Fruit fly (Drosophila melanogaster) whole organism, embryonic: ENCODE data around the gene Reg-2.

Experiments used
- CG1024 ChIP-seq: fragments of 200-800 bp; sonication (Bioruptor generic); IDR thresholded peaks from 2 replicates; pipeline ENCODE4 v1.3.6; 2022; ENCODE audit warnings: missing biosample characterization, missing genetic modification characterization
- CG11456 ChIP-seq: fragments of 200-800 bp; sonication (Bioruptor generic); IDR thresholded peaks from 3 replicates; pipeline ENCODE4 v1.3.6; 2022; ENCODE audit warnings: missing biosample characterization, missing genetic modification characterization
- CG12219 ChIP-seq: fragments of 200-800 bp; sonication (Bioruptor generic); optimal IDR thresholded peaks from 3 replicates; lab custom pipeline; 2018; ENCODE audit warnings: missing biosample characterization, mild to moderate bottlenecking, missing genetic modification characterization
- CG12769 ChIP-seq: fragments of 200-800 bp; sonication (Bioruptor generic); optimal IDR thresholded peaks from 2 replicates; lab custom pipeline; 2019; ENCODE audit warnings: missing biosample characterization, mild to moderate bottlenecking, missing genetic modification characterization, moderate library complexity
- CG13287 ChIP-seq: fragments of 200-800 bp; sonication (Bioruptor generic); IDR thresholded peaks from 2 replicates; pipeline ENCODE4 v1.3.6; 2022; ENCODE audit warnings: missing biosample characterization, missing genetic modification characterization; ENCODE audit not compliant: partially characterized antibody
- CG15696 ChIP-seq: fragments of 200-800 bp; sonication (Bioruptor generic); optimal IDR thresholded peaks from 2 replicates; lab custom pipeline; 2019; ENCODE audit warnings: missing biosample characterization, mild to moderate bottlenecking, missing genetic modification characterization, moderate library complexity
- CG16813 ChIP-seq: fragments of 200-800 bp; sonication (Bioruptor generic); IDR thresholded peaks from 3 replicates; pipeline ENCODE4 v1.3.6; 2022; ENCODE audit warnings: missing biosample characterization, missing genetic modification characterization; ENCODE audit not compliant: partially characterized antibody
- CG17328 ChIP-seq: fragments of 200-800 bp; sonication (Bioruptor generic); IDR thresholded peaks from 2 replicates; pipeline ENCODE4 v1.3.6; 2022; ENCODE audit warnings: missing biosample characterization, missing genetic modification characterization
- CG17612 ChIP-seq: fragments of 200-800 bp; sonication (Bioruptor generic); IDR thresholded peaks from 2 replicates; pipeline ENCODE4 v1.3.6; 2022; ENCODE audit warnings: missing biosample characterization, missing genetic modification characterization
- CG18262 ChIP-seq: fragments of 200-800 bp; optimal IDR thresholded peaks from 3 replicates; lab custom pipeline; 2019; ENCODE audit warnings: missing biosample characterization, mild to moderate bottlenecking, missing genetic modification characterization, moderate library complexity
- CG2120 ChIP-seq: fragments of 200-800 bp; sonication (Bioruptor generic); optimal IDR thresholded peaks from 3 replicates; lab custom pipeline; 2016; ENCODE audit warnings: missing biosample characterization, missing genetic modification characterization
- CG34376 ChIP-seq: fragments of 200-800 bp; sonication (Bioruptor generic); optimal IDR thresholded peaks from 2 replicates; lab custom pipeline; 2018; ENCODE audit warnings: missing biosample characterization, mild to moderate bottlenecking, missing genetic modification characterization
- CG43689 ChIP-seq: fragments of 200-800 bp; sonication (Bioruptor generic); IDR thresholded peaks from 2 replicates; pipeline ENCODE4 v1.3.6; 2022; ENCODE audit warnings: missing biosample characterization, missing genetic modification characterization
- CG5245 ChIP-seq: fragments of 200-800 bp; sonication (Bioruptor generic); optimal IDR thresholded peaks from 3 replicates; lab custom pipeline; 2016; ENCODE audit warnings: missing biosample characterization, missing genetic modification characterization
- CG7987 ChIP-seq: fragments of 200-800 bp; sonication (Bioruptor generic); optimal IDR thresholded peaks from 2 replicates; lab custom pipeline; 2018; ENCODE audit warnings: missing biosample characterization, mild to moderate bottlenecking, missing genetic modification characterization, moderate library complexity
- Ets97D ChIP-seq: fragments of 200-800 bp; sonication (Bioruptor generic); optimal IDR thresholded peaks from 3 replicates; lab custom pipeline; 2016; ENCODE audit warnings: missing biosample characterization, missing genetic modification characterization
- H15 ChIP-seq: fragments of 200-800 bp; sonication (Bioruptor generic); IDR thresholded peaks from 3 replicates; pipeline ENCODE4 v1.3.6; 2022; ENCODE audit warnings: missing biosample characterization, missing genetic modification characterization
- NFAT ChIP-seq: fragments of 200-800 bp; sonication (Bioruptor generic); IDR thresholded peaks from 2 replicates; pipeline ENCODE4 v1.3.6; 2022; ENCODE audit warnings: missing biosample characterization, missing genetic modification characterization
- NK7.1 ChIP-seq: fragments of 200-800 bp; sonication (Bioruptor generic); optimal IDR thresholded peaks from 3 replicates; lab custom pipeline; 2016; ENCODE audit warnings: missing biosample characterization, missing genetic modification characterization
- Optix ChIP-seq: fragments of 200-800 bp; sonication (Bioruptor generic); IDR thresholded peaks from 3 replicates; pipeline ENCODE4 v1.3.6; 2022; ENCODE audit warnings: missing biosample characterization, missing genetic modification characterization
- Pdp1 ChIP-seq, 2 experiments: fragments of 200-800 bp; sonication (Bioruptor generic); optimal IDR thresholded peaks; 3 replicates each; lab custom pipeline; 2016; ENCODE audit warnings: missing biosample characterization in 2 of 2, missing genetic modification characterization in 2 of 2, mild to moderate bottlenecking in 1 of 2, moderate library complexity in 1 of 2
- Rx ChIP-seq: fragments of 200-800 bp; sonication (Bioruptor generic); IDR thresholded peaks from 2 replicates; pipeline ENCODE4 v1.3.6; 2022; ENCODE audit warnings: missing biosample characterization, missing genetic modification characterization
- al ChIP-seq: fragments of 200-800 bp; sonication (Bioruptor generic); IDR thresholded peaks from 2 replicates; pipeline ENCODE4 v1.3.6; 2022; ENCODE audit warnings: missing biosample characterization, missing genetic modification characterization
- caup ChIP-seq: fragments of 200-800 bp; sonication (Bioruptor generic); optimal IDR thresholded peaks from 3 replicates; lab custom pipeline; 2017; ENCODE audit warnings: missing biosample characterization, mild to moderate bottlenecking, missing genetic modification characterization, moderate library complexity; ENCODE audit not compliant: severe bottlenecking
- crol ChIP-seq: fragments of 200-800 bp; sonication (Bioruptor generic); IDR thresholded peaks from 2 replicates; pipeline ENCODE4 v1.3.6; 2022; ENCODE audit warnings: missing biosample characterization, missing genetic modification characterization
- disco-r ChIP-seq: fragments of 200-800 bp; sonication (Bioruptor generic); optimal IDR thresholded peaks from 2 replicates; lab custom pipeline; 2016; ENCODE audit warnings: missing biosample characterization, missing genetic modification characterization
- fd3F ChIP-seq: fragments of 200-800 bp; sonication (Bioruptor generic); optimal IDR thresholded peaks from 2 replicates; lab custom pipeline; 2018; ENCODE audit warnings: missing biosample characterization, mild to moderate bottlenecking, missing genetic modification characterization, moderate library complexity
- lbe ChIP-seq: fragments of 200-800 bp; sonication (Bioruptor generic); optimal IDR thresholded peaks from 2 replicates; lab custom pipeline; 2016; ENCODE audit warnings: missing biosample characterization, mild to moderate bottlenecking, missing genetic modification characterization
- lov ChIP-seq, 2 experiments: fragments of 200-800 bp in 1 of 2; fragments of >200 bp in 1 of 2; sonication (Bioruptor generic) in 1 of 2; IDR thresholded peaks in 1 of 2; optimal IDR thresholded peaks in 1 of 2; 2 replicates in 1 of 2; 3 replicates in 1 of 2; pipeline versions ENCODE4 v1.3.6 to Lab custom; 2017 to 2022; ENCODE audit warnings: missing biosample characterization in 1 of 2, missing genetic modification characterization in 1 of 2
- run ChIP-seq: fragments of 200-800 bp; sonication (Bioruptor generic); optimal IDR thresholded peaks from 3 replicates; lab custom pipeline; 2018; ENCODE audit warnings: missing biosample characterization, mild to moderate bottlenecking, missing genetic modification characterization
- sd ChIP-seq: fragments of 200-800 bp; sonication (Bioruptor generic); optimal IDR thresholded peaks from 3 replicates; lab custom pipeline; 2018; ENCODE audit warnings: missing biosample characterization, mild to moderate bottlenecking, missing genetic modification characterization, moderate library complexity
- sens ChIP-seq: fragments of 200-800 bp; sonication (Bioruptor generic); peaks from one replicate; lab custom pipeline; 2016; ENCODE audit warnings: missing biosample characterization, missing genetic modification characterization
- so ChIP-seq: fragments of 200-800 bp; sonication (Bioruptor generic); IDR thresholded peaks from 3 replicates; pipeline ENCODE4 v1.3.6; 2022; ENCODE audit warnings: missing biosample characterization, missing genetic modification characterization
- sr ChIP-seq: fragments of 200-800 bp; sonication (Bioruptor generic); IDR thresholded peaks from 3 replicates; pipeline ENCODE4 v1.3.6; 2022; ENCODE audit warnings: missing biosample characterization, missing genetic modification characterization
- stc ChIP-seq: fragments of 200-800 bp; sonication (Bioruptor generic); IDR thresholded peaks from 2 replicates; pipeline ENCODE4 v1.3.6; 2022; ENCODE audit warnings: missing biosample characterization, missing genetic modification characterization
- ttk ChIP-seq: fragments of 200-800 bp; sonication (Bioruptor generic); IDR thresholded peaks from 2 replicates; pipeline ENCODE4 v2.1.2; 2022; ENCODE audit warnings: missing biosample characterization, missing genetic modification characterization
- vnd ChIP-seq: fragments of 200-800 bp; sonication (Bioruptor generic); IDR thresholded peaks from 3 replicates; pipeline ENCODE4 v1.3.6; 2022; ENCODE audit warnings: missing biosample characterization, missing genetic modification characterization; ENCODE audit not compliant: partially characterized antibody

Gene Reg-2

DNA sequence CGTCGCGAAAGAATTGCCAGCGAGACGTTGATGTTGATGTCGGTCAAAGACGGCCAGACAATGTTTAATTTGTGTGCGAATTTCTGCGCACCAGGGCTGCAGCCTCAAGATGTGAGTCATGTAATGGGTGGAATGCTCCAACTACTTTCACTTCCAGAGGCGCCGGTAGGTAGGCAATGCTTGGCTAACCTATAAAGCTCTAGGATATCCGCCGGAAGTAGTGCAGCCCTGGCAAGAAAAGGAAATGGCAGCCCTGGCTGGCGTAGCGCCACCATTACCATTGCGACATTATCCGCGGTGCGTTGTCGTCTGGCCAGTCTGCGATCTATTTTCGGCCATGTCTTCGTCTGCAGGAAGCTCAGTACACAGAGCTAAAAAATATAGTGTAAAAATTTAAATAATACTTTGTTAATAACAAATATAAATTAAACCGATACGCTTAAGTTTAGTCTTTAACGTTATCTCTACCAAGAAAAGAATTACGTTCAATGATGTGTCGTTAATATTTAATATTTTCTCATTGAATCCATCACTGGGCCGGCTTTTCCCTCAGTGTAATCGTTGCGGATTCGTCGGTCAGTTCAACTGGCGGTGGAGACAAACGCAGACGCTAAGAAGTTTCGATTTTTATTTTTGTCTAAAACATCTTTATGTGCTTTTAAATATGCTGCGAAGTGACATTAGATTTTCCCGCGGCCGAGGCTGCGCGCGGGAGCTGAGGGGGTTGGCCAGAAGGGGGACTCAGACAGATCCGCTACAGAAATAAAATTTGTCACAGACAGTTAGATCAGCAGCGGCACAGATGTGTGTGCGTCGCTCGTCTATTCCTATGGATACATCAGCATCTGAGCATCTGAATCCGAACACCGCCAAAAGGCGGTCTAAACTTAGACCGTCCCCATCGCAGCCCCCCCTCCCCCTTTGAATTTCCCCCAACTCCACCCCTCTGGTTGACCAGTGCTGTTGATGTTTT is 5.6 kb upstream of the Reg-2 start (continued):
- 0 out of 2 replicates have a peak, but pooled peaks have one; percentile 32 for TF ChIP-seq CG43689 (GFP tag; lab: Robert Waterston, UW)
- peak; percentile 63; the same call in 1 of the 3 replicates for TF ChIP-seq Optix (GFP tag; lab: Robert Waterston, UW)
- peak; percentile 32 for TF ChIP-seq CG15696 (tag; lab: Kevin White, UChicago)
- no peak for TF ChIP-seq lov (optimal IDR thresholded peaks at IDR 0.05; lab: Kevin White, UChicago)
- peak; percentile 80; the same call in 2 of the 3 replicates for TF ChIP-seq lov (GFP tag; IDR thresholded peaks at IDR 0.05; lab: Robert Waterston, UW)
- peak; percentile 81 for TF ChIP-seq caup (GFP tag; lab: Kevin White, UChicago)
- TF ChIP-seq H15 (GFP tag; lab: Robert Waterston, UW), result peak; percentile 61; the same call in 2 of the 3 replicates
- peak; percentile 75 for TF ChIP-seq CG2120 (GFP tag; lab: Kevin White, UChicago)
- TF ChIP-seq CG12219, result peak; percentile 75
- peak; percentile 69 for TF ChIP-seq ttk (GFP tag; lab: Robert Waterston, UW)
- peak; percentile 47 for TF ChIP-seq disco-r
- TF ChIP-seq lbe (GFP tag; lab: Kevin White, UChicago), result no peak
- peak; percentile 64 for TF ChIP-seq CG18262 (tag; lab: Kevin White, UChicago)
- no peak for TF ChIP-seq CG5245 (GFP tag; lab: Kevin White, UChicago)
- no peak for TF ChIP-seq CG16813
- peak; percentile 91 for TF ChIP-seq Ets97D
- no peak for TF ChIP-seq vnd (GFP tag; lab: Robert Waterston, UW)
- TF ChIP-seq fd3F (GFP tag; lab: Kevin White, UChicago), result peak; percentile 81
- no peak for TF ChIP-seq CG13287 (GFP tag; lab: Robert Waterston, UW)
- TF ChIP-seq so, result peak; percentile 77
- TF ChIP-seq stc (GFP tag; lab: Robert Waterston, UW), result peak; percentile 75
- peak; percentile 76 for TF ChIP-seq CG34376 (GFP tag; lab: Kevin White, UChicago)
- peak; percentile 56 to 61 for TF ChIP-seq Pdp1 (GFP tag; optimal IDR thresholded peaks at IDR 0.05; lab: Kevin White, UChicago)

DNA sequence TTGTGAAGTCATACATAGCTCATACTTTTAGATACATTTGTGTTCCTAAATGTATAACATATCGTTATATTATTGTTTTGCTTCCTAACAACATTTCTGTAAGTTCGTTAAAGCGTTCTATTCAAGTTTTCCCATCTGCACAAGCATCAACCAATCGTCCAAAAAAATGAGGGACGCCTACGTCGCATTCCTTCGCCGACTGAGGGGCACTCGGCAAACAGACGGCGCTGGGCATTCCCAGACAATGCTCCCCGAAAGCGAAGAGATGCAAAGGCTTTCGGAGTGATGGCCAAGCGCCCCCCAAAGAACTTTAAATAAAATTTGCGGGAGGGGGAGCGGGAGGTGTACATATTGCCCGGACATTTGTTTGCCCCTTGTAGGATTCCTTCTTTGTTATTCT is 4.4 kb upstream of the Reg-2 start:
- 0 out of 2 replicates have a peak, but pooled peaks have one; percentile 16 for TF ChIP-seq CG17612 (GFP tag; lab: Robert Waterston, UW)
- no peak for TF ChIP-seq run (tag; lab: Kevin White, UChicago)
- peak; percentile 49 for TF ChIP-seq CG12769 (tag; lab: Kevin White, UChicago)
- TF ChIP-seq Rx (GFP tag; lab: Robert Waterston, UW), result no peak
- TF ChIP-seq CG11456 (GFP tag; lab: Robert Waterston, UW), result 0 out of 3 replicates have a peak, but pooled peaks have one; percentile 15
- no peak for TF ChIP-seq al (GFP tag; lab: Robert Waterston, UW)
- peak; percentile 80 for TF ChIP-seq sd
- TF ChIP-seq sr (GFP tag; lab: Robert Waterston, UW), result peak; percentile 91
- no peak for TF ChIP-seq CG7987 (GFP tag; lab: Kevin White, UChicago)
- 0 out of 2 replicates have a peak, but pooled peaks have one; percentile 6 for TF ChIP-seq CG1024 (GFP tag; lab: Robert Waterston, UW)
- TF ChIP-seq CG17328 (GFP tag; lab: Robert Waterston, UW), result 0 out of 2 replicates have a peak, but pooled peaks have one; percentile 4
- TF ChIP-seq crol, result peak; percentile 75
- TF ChIP-seq sens (GFP tag; lab: Kevin White, UChicago), result peak; percentile 45
- 0 out of 2 replicates have a peak, but pooled peaks have one; percentile 8 for TF ChIP-seq NFAT
- TF ChIP-seq NK7.1 (GFP tag; lab: Kevin White, UChicago), result no peak
- no peak for TF ChIP-seq CG15696 (tag; lab: Kevin White, UChicago)
